Fruit fly (Drosophila melanogaster): Measurements from ENCODE around the gene emei.

Gene emei

dm6 chr3L:11074043-11074853, 35.2 kb upstream of the emei start, which contains the start of the genes Pfdn2 and Noc1 (continued):
- no peak for TF ChIP-seq CG3163 (GFP tag; optimal IDR thresholded peaks at IDR 0.05)
- TF ChIP-seq Stat92E (GFP tag; optimal IDR thresholded peaks at IDR 0.05): no peak
- no peak for TF ChIP-seq Lhr (GFP tag; optimal IDR thresholded peaks at IDR 0.05)
- no peak for TF ChIP-seq dan (GFP tag; IDR thresholded peaks at IDR 0.05)
- TF ChIP-seq sr (GFP tag; IDR thresholded peaks at IDR 0.05): no peak
- TF ChIP-seq CG4617 (GFP tag; optimal IDR thresholded peaks at IDR 0.05; ENCODE audit: borderline replicate concordance): peak; percentile 59
- peak; percentile 26 for TF ChIP-seq CG16815 (GFP tag; optimal IDR thresholded peaks at IDR 0.05)
- TF ChIP-seq CG7786 (GFP tag; optimal IDR thresholded peaks at IDR 0.05): no peak
- TF ChIP-seq NK7.1 (GFP tag; optimal IDR thresholded peaks at IDR 0.05): no peak
- no peak for TF ChIP-seq bigmax (GFP tag; optimal IDR thresholded peaks at IDR 0.05)
- TF ChIP-seq Ets65A (GFP tag): peak; percentile 83
- TF ChIP-seq Meics (GFP tag; optimal IDR thresholded peaks at IDR 0.05): peak; percentile 100
- no peak for TF ChIP-seq NFAT (GFP tag; IDR thresholded peaks at IDR 0.05)
- TF ChIP-seq CG9609 (GFP tag; optimal IDR thresholded peaks at IDR 0.05): no peak
- TF ChIP-seq Lim3 (GFP tag; IDR thresholded peaks at IDR 0.05): no peak
- TF ChIP-seq ato (GFP tag; IDR thresholded peaks at IDR 0.05; ENCODE audit: partially characterized antibody): no peak
- no peak for TF ChIP-seq toy (GFP tag; IDR thresholded peaks at IDR 0.05)
- TF ChIP-seq ci (GFP tag; IDR thresholded peaks at IDR 0.05): no peak
- TF ChIP-seq CG11560 (tag; IDR thresholded peaks at IDR 0.05): no peak
- TF ChIP-seq NC2α (GFP tag; optimal IDR thresholded peaks at IDR 0.05): no peak
- TF ChIP-seq CG11696 (GFP tag; IDR thresholded peaks at IDR 0.05): no peak
- peak; percentile 60; the same call in 1 of the 2 replicates for TF ChIP-seq al (GFP tag; IDR thresholded peaks at IDR 0.05)
- TF ChIP-seq Asciz (GFP tag; optimal IDR thresholded peaks at IDR 0.05): no peak
- peak in 1 of 2 experiments; percentile 67 for TF ChIP-seq dpn (GFP tag; optimal IDR thresholded peaks at IDR 0.05)
- no peak for TF ChIP-seq CG33213 (GFP tag; optimal IDR thresholded peaks at IDR 0.05)
- TF ChIP-seq CG13624 (GFP tag; optimal IDR thresholded peaks at IDR 0.05): no peak
- TF ChIP-seq sima (GFP tag; optimal IDR thresholded peaks at IDR 0.05): no peak
- TF ChIP-seq Rx (GFP tag; IDR thresholded peaks at IDR 0.05): no peak
- no peak for TF ChIP-seq CG4328 (GFP tag; optimal IDR thresholded peaks at IDR 0.05)
- peak; percentile 36; the same call in 1 of the 2 replicates for TF ChIP-seq CG6689 (GFP tag; IDR thresholded peaks at IDR 0.05)
- no peak for TF ChIP-seq Hr39 (optimal IDR thresholded peaks at IDR 0.05)
- TF ChIP-seq CG9727 (GFP tag; optimal IDR thresholded peaks at IDR 0.05): peak; percentile 39
- no peak for TF ChIP-seq Lpt (GFP tag; optimal IDR thresholded peaks at IDR 0.05)
- TF ChIP-seq Atf3 (GFP tag; optimal IDR thresholded peaks at IDR 0.05): no peak
- TF ChIP-seq dati (GFP tag; IDR thresholded peaks at IDR 0.05): no peak
- no peak for TF ChIP-seq Camta (GFP tag; optimal IDR thresholded peaks at IDR 0.05)
- TF ChIP-seq CG12236 (GFP tag; optimal IDR thresholded peaks at IDR 0.05): no peak
- no peak for TF ChIP-seq CG15514 (GFP tag; optimal IDR thresholded peaks at IDR 0.05)
- peak; percentile 3 for TF ChIP-seq CG18619 (GFP tag; optimal IDR thresholded peaks at IDR 0.05)
- TF ChIP-seq CG2678 (tag; optimal IDR thresholded peaks at IDR 0.05): no peak
- TF ChIP-seq CG2875 (GFP tag; optimal IDR thresholded peaks at IDR 0.05): no peak
- TF ChIP-seq H2.0 (GFP tag; IDR thresholded peaks at IDR 0.05): no peak
- no peak for TF ChIP-seq amos (GFP tag; IDR thresholded peaks at IDR 0.05; ENCODE audit: partially characterized antibody)
- no peak for TF ChIP-seq Dip2 (GFP tag; IDR thresholded peaks at IDR 0.05)
- TF ChIP-seq Side (GFP tag; optimal IDR thresholded peaks at IDR 0.05): no peak
- peak; percentile 52; the same call in 2 of the 3 replicates for TF ChIP-seq zfh1 (GFP tag; IDR thresholded peaks at IDR 0.05)
- TF ChIP-seq CG6272 (GFP tag; IDR thresholded peaks at IDR 0.05): no peak
- peak; percentile 57 for TF ChIP-seq dm (GFP tag; optimal IDR thresholded peaks at IDR 0.05)
- no peak for TF ChIP-seq prd (optimal IDR thresholded peaks at IDR 0.05)
- peak; percentile 67 for TF ChIP-seq prd (GFP tag; IDR thresholded peaks at IDR 0.05)
- no peak for TF ChIP-seq so (GFP tag; IDR thresholded peaks at IDR 0.05)
